Worm (Caenorhabditis elegans) whole organism, L4/young adult: ENCODE measurements around the gene flp-7.

Source experiments
- W03F9.2 ChIP-seq: fragments of 150-350 bp; optimal IDR thresholded peaks from 2 replicates; lab custom pipeline; 2014; ENCODE audit warnings: missing biosample characterization, missing genetic modification characterization
- dao-5 ChIP-seq: sonication (generic microtip); optimal IDR thresholded peaks from 2 replicates; lab custom pipeline; 2016; ENCODE audit warnings: missing genotype, missing genetic modification characterization, moderate library complexity, missing compliant biosample characterization

DNA sequence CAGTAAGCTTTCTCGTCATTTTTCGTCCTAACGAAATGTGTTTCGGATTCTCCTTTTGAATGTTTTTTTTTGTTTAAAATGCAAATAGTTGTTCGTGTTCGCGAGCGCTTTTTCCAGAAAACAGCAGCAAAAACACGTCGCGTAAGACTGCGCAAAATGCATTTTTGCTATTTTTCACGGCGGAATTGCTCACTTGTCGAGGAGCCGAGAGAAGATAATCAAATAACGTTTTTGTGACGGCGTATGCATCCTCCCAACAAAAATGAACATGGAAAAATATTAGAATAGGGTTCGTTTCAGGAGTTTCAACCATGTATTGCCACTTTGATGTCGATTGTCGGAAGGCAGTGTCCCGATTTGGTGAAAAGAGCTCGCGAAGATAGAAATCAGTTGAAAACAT, 8.6 kb upstream of the flp-7 start:
- TF ChIP-seq W03F9.2 (tag; lab: Kevin White, UChicago) = no peak
- TF ChIP-seq dao-5 (tag; lab: Kevin White, UChicago) = no peak
